Fruit fly (Drosophila melanogaster): ENCODE results near the gene Mcm10.

Gene Mcm10

DNA sequence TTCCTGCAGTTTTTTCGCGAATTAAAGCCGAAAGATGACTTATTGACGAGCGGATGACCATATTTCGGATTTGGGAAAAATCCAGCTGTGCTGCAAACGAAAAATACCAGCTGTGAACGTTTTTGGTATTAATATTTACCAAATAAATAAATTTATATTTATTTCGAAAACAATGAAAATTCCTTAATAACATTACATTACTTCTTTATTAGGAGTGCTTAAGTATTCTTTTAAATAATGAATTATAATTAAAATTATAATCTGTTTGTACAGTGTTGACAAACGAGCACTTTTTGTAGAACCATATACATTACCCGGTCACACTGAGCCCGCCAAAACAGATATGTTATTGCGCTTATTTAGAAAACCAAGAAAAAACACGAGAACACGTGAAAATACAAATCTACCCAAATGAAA is at the start of gene Mcm10, which contains the start of gene bur:
Mcm10 (plus strand) TSS at position 319 of the 417 bp plus-strand sequence.
bur (minus strand) TSS at position 69 of the 417 bp plus-strand sequence.
- TF ChIP-seq CG8478 (optimal IDR thresholded peaks at IDR 0.05) = no peak
- TF ChIP-seq CTCF (optimal IDR thresholded peaks at IDR 0.05) = no peak

DNA sequence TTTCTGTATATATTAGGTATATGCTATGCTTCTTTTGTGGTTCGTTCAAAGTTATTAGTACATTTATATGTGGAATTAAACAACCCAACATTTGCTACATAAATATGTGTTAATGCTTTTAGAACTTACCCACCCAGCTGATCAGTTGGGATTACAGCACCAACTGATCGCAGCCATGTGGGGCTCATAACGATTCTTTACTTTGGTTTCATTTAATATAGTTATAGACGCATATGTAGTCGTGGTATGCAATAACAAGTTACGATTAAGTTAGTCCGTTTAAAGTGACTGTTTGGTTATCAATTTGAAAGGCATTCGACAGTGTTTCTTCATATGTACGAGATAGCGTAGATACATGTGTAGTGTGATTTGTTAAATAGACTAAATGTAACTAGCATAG is 44.0 kb upstream of the Mcm10 start:
- TF ChIP-seq CTCF (optimal IDR thresholded peaks at IDR 0.05) (no peak), CG8478 (optimal IDR thresholded peaks at IDR 0.05) (no peak)

DNA sequence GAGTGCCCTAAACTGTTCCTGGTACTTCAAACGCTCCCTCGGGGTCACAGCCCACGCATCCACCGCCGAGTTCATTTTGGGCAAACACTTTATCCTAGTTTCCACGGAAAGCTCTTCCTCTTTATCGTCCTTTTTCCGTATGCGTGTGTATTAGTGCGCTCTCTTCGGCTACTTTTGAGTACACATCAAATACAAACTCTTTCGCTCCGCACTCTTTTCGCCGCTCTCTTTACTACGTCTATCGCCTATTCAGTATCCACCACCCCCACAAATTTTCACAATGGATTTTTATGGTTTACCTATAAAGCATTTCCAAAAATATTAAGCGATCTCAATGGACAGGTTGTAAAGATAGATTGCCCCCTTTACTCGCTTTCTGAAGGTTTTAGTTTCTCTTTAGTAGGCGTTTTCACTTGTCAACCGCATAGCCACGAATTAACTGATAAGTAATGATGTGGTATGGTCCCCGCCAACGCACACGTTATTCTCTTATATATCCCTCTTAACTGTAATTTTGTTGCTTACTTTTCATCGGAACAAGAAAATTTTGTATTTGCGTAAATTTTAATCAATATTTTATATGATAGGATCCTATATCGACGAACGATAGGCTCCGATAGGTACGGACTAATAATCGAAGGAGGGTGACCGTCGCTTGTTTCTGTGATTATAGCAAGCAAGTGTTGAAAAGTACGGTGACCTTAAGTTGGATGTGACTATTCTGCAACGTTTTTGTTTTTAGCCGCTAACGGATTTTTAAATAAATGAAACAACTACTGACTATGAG is 37.8 kb upstream of the Mcm10 start, which contains the start of gene Dap160:
Dap160 (minus strand) TSS at position 634 of the 787 bp plus-strand sequence.
- no peak for TF ChIP-seq CG8478 (optimal IDR thresholded peaks at IDR 0.05)
- TF ChIP-seq CTCF (optimal IDR thresholded peaks at IDR 0.05) = no peak

DNA sequence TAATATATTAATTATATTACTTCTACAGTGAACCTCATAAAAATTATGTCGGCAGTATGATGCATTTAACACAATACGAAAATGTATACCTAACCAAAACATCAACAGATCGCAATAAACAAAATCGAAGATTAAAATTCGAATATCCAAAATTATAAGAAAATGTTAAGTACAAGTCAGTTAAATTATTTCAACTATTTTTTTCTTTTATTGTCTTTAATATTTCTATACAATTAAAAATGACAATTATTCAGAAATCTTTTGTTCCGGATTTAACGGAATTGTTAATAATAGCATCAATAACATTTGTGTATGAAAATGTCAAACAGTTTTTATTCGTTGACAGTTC is 37.3 kb upstream of the Mcm10 start:
- TF ChIP-seq CG8478 (optimal IDR thresholded peaks at IDR 0.05) (no peak), CTCF (optimal IDR thresholded peaks at IDR 0.05) (no peak)

DNA sequence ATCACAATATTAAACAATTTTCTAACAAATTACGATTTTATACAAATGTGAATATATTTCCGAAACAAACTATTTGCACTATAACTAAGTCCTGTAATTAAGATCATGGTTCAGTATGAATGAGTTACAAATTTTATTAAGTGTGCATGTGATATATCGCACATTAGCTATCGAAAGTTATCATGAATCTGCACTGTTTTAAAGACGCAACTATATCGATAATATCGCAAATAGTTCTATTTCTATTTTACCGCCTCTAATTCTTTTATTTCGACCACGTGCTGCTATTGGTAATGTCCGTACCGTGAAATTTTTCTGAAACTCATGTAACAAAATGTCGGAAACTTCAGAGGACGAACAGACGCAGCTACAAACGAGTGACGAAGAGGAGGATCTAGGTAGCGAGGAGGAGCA is 36.8 kb upstream of the Mcm10 start, which contains the start of gene pths:
pths (plus strand) TSS at position 258 of the 414 bp plus-strand sequence.
- no peak for TF ChIP-seq CTCF (optimal IDR thresholded peaks at IDR 0.05)
- TF ChIP-seq CG8478 (optimal IDR thresholded peaks at IDR 0.05) = no peak

DNA sequence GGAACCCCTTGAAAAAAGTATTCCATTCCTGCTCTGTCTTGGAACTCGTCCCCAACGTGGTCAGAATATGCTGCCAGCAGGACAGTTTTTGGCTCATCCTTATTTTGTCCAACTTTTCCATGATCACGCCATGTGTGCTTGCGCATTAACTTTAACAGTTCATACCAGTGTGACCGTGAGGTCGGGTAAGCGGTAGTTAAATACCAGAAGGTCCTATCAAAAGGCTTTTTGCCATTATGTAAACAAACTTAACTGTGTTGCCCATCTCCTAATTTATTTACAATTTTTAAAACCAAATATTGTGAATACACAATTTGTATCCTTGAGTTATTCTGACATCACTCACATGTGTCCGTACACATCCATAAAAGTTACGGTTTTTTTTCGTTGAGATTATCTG is 31.5 kb upstream of the Mcm10 start, which contains the start of gene del:
del (minus strand) TSS at position 305 of the 400 bp plus-strand sequence.
- TF ChIP-seq CG8478 (optimal IDR thresholded peaks at IDR 0.05) (no peak), CTCF (optimal IDR thresholded peaks at IDR 0.05) (no peak)

DNA sequence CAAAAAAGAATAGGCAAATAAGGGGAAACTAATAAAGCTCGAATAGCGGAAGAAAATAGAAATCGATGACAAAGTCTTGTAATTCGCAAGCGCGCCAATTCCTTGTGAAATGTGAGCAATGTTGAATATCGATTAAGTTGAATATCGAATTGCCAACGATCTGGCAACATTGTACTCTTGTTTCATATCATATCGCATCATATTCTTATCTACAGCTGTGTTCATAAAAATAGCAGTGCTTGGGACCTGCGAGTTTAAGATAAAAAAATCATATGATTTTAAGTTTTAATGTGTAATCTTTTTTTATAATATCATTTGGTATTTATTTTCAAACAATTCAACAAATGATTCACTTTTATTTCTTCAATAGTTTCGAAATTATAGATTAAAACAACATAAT is 30.7 kb upstream of the Mcm10 start:
- TF ChIP-seq CTCF (optimal IDR thresholded peaks at IDR 0.05) (no peak), CG8478 (optimal IDR thresholded peaks at IDR 0.05) (no peak)

DNA sequence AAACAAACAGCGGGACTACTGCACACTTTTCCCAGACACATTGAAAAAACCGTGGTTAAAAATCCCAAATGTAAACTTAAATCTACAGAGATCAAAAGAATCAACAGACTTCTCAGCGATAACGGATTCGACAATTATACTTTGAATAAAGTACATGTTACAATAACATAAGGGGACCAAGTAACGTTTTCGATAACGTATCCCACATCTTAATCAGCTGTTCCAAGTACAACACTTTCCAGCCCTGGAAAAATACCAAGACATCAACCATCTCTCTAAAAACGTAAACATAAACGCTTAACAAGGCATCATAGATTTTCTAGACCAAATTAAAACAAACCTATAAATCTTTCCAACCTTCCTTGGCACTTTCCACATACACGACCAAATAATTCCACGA is 25.9 kb upstream of the Mcm10 start:
- TF ChIP-seq CG8478 (optimal IDR thresholded peaks at IDR 0.05) = no peak
- no peak for TF ChIP-seq CTCF (optimal IDR thresholded peaks at IDR 0.05)

DNA sequence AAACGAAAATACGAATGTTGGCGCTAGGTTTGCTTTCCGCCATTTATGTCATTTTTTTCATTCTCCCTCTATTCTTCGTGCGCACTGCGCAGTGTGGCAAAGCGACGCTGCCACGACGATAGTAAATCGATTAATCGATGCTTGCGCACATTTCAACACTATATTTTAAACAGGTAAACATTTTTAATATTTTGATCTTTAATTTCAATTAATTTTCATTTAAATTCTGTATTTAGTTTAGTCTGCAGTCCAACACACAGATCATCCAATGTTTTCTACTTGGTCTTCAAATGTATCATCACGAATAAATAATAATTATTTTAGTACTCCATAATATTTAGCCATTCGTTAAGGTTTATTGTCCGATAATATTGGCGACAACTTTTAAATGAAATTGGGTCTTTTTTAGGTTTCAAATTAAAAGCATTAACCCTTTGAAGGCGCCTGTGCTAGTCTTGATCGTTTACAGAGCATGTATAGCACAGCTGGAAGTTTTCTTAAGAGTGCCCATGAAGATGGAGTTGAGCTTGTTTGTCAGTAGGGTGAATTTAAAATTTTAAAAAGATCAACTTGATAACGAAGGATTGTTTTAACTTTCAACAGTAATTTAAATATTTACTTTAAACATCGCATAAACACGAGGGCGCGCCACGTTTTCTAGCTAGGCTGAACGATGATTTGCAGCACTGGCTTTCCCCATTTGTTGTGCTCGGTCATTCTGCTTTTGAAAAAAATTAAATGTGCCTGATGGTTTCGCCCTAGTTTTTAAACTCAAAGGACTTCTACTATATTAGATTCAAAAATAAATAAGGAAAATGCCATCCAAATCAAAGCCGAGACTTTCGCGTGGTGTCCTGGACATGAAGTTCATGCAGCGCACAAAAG is 23.3 kb upstream of the Mcm10 start, which contains the start of the genes Mpp6 and E2f2:
Mpp6 (plus strand) TSS at position 133 of the 885 bp plus-strand sequence.
E2f2 (minus strand) TSS at position 594 of the 885 bp plus-strand sequence.
- TF ChIP-seq CTCF (optimal IDR thresholded peaks at IDR 0.05) (no peak), CG8478 (optimal IDR thresholded peaks at IDR 0.05) (no peak)

DNA sequence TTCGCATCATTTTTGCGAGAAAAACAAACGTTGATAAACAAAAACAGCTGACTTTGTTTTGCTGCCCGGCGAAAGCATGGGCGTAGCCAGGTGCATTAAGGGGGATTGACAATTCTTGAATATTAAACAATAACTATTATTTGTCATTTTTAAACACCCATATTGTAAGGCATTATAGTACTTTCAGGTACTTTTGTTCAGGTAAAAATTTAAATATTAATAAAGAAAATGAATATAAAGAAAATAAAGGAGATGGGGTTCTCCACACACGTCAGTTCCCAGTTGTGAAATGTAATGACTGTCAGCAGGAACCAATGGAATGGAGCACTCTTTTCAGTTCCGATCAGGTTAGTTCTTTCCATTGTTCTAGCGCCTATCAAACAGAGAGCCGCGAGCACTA is 21.2 kb upstream of the Mcm10 start, which contains the start of the genes Coq3 and Pld3:
Coq3 (minus strand) TSS at position 58 of the 400 bp plus-strand sequence.
Pld3 (plus strand) TSS at position 294 of the 400 bp plus-strand sequence.
- no peak for TF ChIP-seq CG8478 (optimal IDR thresholded peaks at IDR 0.05)
- no peak for TF ChIP-seq CTCF (optimal IDR thresholded peaks at IDR 0.05)

DNA sequence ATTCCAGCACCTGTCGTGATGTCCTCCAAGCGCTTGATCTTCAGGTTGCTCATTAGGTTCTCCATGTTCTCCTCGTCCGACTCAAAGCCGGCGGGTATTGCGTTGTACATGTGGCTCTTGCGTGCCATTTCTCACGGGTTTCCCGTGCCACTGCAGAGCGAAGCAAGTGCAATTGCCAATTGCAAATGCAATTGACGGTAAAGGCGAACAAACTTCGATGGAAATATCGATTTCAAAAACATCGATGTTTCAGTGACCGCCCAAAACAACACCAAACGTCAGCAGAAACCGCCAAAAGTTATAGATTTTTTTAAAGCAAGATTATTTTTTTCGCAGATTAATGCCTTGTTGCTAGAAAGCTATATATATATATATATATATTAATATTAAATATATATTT is 16.9 kb upstream of the Mcm10 start, which contains the start of gene Nbr:
Nbr (minus strand) TSS at position 209 of the 400 bp plus-strand sequence.
- no peak for TF ChIP-seq CG8478 (optimal IDR thresholded peaks at IDR 0.05)
- TF ChIP-seq CTCF (optimal IDR thresholded peaks at IDR 0.05) = no peak

DNA sequence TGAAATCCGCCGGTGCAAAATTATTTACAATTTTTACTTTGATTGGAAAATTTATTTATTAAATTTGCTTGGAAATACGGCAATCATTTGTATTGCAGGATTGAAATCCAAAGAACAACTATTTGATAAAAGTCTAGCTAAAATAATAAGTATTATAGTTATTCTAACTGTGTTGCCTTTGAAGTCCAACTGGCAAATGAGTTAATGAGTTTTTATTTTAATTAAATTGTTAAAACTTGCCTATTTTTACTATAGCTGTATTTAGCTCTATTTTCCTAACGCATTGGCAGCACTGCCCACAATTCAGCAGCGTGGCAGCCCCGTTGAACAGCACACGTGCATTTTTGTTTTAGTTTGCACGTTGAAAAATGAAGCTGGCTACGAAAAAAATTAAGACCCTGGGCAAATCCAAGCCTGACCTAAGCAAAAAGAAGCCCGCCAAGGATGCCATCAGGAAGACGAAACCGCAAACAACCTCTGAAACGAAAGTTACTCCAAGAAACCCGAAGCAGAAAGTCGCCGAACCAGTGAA is 16.4 kb upstream of the Mcm10 start, which contains the start of gene Noc2:
Noc2 (plus strand) TSS at position 331 of the 532 bp plus-strand sequence.
- TF ChIP-seq CG8478 (optimal IDR thresholded peaks at IDR 0.05) (no peak), CTCF (optimal IDR thresholded peaks at IDR 0.05) (no peak)

DNA sequence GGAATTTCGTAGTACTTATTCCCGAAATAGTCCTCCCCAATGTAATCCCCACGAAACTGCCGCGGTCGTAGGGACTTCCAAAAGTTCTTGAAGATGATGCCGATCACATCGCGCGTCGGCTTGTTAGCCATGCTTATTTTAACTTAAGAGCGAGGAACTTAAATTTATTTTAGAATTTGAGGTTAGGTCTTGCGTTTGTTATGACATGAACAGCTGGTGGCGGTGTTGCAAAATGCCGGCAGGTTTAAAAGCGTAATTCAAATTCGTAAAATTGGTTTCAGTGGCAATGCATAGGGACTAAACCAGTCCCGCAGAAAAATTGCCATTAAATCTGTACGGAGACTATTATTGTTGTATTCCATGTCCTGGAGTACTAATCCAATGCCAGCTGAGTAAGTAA is 13.3 kb upstream of the Mcm10 start:
- TF ChIP-seq CTCF (optimal IDR thresholded peaks at IDR 0.05) (no peak), CG8478 (optimal IDR thresholded peaks at IDR 0.05) (no peak)

DNA sequence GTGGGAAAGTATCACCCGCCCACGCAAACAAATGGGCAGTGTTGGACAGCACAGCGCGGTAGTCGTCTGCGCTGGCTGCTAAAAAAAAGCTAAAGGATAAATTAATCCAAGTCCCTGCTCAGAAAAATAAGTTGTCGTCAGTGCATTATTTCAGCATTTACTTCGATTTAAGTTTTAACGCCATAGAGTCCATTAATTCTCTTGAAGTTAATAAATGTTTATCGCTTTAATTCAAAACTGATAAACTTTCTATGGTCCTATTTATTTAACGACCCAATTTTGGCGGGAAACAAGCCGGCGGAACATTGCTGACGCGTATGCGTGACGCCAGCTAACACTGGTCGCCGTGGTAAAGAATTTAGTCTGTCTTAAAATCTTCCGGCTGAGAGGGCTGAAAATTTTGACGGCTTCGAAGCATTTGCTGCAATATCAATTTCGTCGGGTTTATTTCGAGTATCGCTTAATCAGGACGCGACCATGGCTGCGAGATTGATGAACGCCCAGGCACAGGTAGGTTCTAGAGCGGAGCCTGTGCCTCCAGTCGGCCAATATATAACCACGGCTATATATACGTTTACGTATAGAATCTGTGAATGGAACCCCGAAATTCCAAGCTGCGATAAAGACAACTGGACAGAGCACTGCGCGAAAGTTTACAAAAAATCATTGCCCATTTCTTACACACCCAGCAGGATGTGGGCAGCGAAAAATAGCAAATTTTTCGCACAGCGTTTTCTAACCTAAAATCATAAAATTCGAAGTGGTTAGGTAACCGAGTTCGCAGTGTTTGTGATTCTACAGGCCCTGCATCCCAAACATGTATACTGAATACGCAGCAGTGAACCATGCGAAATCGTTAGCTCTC is 11.2 kb upstream of the Mcm10 start, which contains the start of the genes mAcon1, CG43345 and CG43346:
mAcon1 (plus strand) TSS at position 276 of the 865 bp plus-strand sequence.
CG43345 (minus strand) TSS at position 287 of the 865 bp plus-strand sequence.
CG43346 (minus strand) TSS at position 287 of the 865 bp plus-strand sequence.
- TF ChIP-seq CTCF (optimal IDR thresholded peaks at IDR 0.05) (no peak), CG8478 (optimal IDR thresholded peaks at IDR 0.05) (no peak)

Data from S2 (cell line).